Fruit fly (Drosophila melanogaster) whole organism, embryonic: ENCODE results near the gene CG12609.

Experiments
- Aef1 ChIP-seq: fragments of 200-800 bp; sonication (Bioruptor generic); IDR thresholded peaks from 3 replicates; pipeline ENCODE4 v1.3.6; 2022; ENCODE audit warnings: missing biosample characterization, missing genetic modification characterization
- Asciz ChIP-seq: fragments of 200-800 bp; sonication (Bioruptor generic); optimal IDR thresholded peaks from 2 replicates; lab custom pipeline; 2017; ENCODE audit warnings: missing biosample characterization, mild to moderate bottlenecking, missing genetic modification characterization, missing genetic modification reagents
- Blimp-1 ChIP-seq: fragments of 200-800 bp; sonication (Bioruptor generic); optimal IDR thresholded peaks from 3 replicates; lab custom pipeline; 2018; ENCODE audit warnings: missing biosample characterization, missing genetic modification characterization, mild to moderate bottlenecking, moderate library complexity, missing genetic modification reagents
- CG10274 ChIP-seq: fragments of 200-800 bp; sonication (Bioruptor generic); optimal IDR thresholded peaks from 3 replicates; lab custom pipeline; 2017; ENCODE audit warnings: missing biosample characterization, mild to moderate bottlenecking, missing genetic modification characterization
- CG10543 ChIP-seq: fragments of 200-800 bp; sonication (Bioruptor generic); optimal IDR thresholded peaks from 3 replicates; lab custom pipeline; 2017; ENCODE audit warnings: missing biosample characterization, mild to moderate bottlenecking, missing genetic modification characterization, moderate library complexity
- CG11398 ChIP-seq: fragments of 200-800 bp; sonication (Bioruptor generic); optimal IDR thresholded peaks from 2 replicates; lab custom pipeline; 2016; ENCODE audit warnings: missing biosample characterization, missing genetic modification characterization
- CG13287 ChIP-seq: fragments of 200-800 bp; sonication (Bioruptor generic); IDR thresholded peaks from 2 replicates; pipeline ENCODE4 v1.3.6; 2022; ENCODE audit warnings: missing biosample characterization, missing genetic modification characterization; ENCODE audit not compliant: partially characterized antibody
- CG13775 ChIP-seq: fragments of 200-800 bp; sonication (Bioruptor generic); optimal IDR thresholded peaks from 3 replicates; lab custom pipeline; 2017; ENCODE audit warnings: missing biosample characterization, mild to moderate bottlenecking, missing genetic modification characterization
- CG14667 ChIP-seq: fragments of 200-800 bp; sonication (Bioruptor generic); IDR thresholded peaks from 2 replicates; pipeline ENCODE4 v1.3.6; 2022; ENCODE audit warnings: missing biosample characterization, missing genetic modification characterization
- CG1647 ChIP-seq: fragments of 200-800 bp; sonication (Bioruptor generic); optimal IDR thresholded peaks from 3 replicates; lab custom pipeline; 2016; ENCODE audit warnings: missing biosample characterization, missing genetic modification characterization
- CG17802 ChIP-seq: fragments of 200-800 bp; sonication (Bioruptor generic); optimal IDR thresholded peaks from 2 replicates; lab custom pipeline; 2018; ENCODE audit warnings: missing biosample characterization, mild to moderate bottlenecking, missing genetic modification characterization, moderate library complexity
- CG2120 ChIP-seq: fragments of 200-800 bp; sonication (Bioruptor generic); optimal IDR thresholded peaks from 3 replicates; lab custom pipeline; 2016; ENCODE audit warnings: missing biosample characterization, missing genetic modification characterization
- CG2712 ChIP-seq: fragments of 200-800 bp; optimal IDR thresholded peaks from 3 replicates; lab custom pipeline; 2019; ENCODE audit warnings: missing biosample characterization, mild to moderate bottlenecking, missing genetic modification characterization, moderate library complexity
- CG4360 ChIP-seq: fragments of 200-800 bp; sonication (Bioruptor generic); IDR thresholded peaks from 2 replicates; pipeline ENCODE4 v1.3.6; 2022; ENCODE audit warnings: missing biosample characterization, missing genetic modification characterization
- CG4707 ChIP-seq: fragments of 200-800 bp; sonication (Bioruptor generic); optimal IDR thresholded peaks from 2 replicates; lab custom pipeline; 2018; ENCODE audit warnings: missing biosample characterization, mild to moderate bottlenecking, missing genetic modification characterization, moderate library complexity
- CG6813 ChIP-seq: fragments of 200-800 bp; sonication (Bioruptor generic); optimal IDR thresholded peaks from 2 replicates; lab custom pipeline; 2017; ENCODE audit warnings: missing biosample characterization, missing genetic modification characterization, mild to moderate bottlenecking, moderate library complexity, missing genetic modification reagents
- CG7357 ChIP-seq: fragments of 200-800 bp; sonication (Bioruptor generic); IDR thresholded peaks from 3 replicates; pipeline ENCODE4 v1.3.6; 2022; ENCODE audit warnings: missing biosample characterization, missing genetic modification characterization
- CG7963 ChIP-seq: fragments of 200-800 bp; sonication (Bioruptor generic); IDR thresholded peaks from 3 replicates; pipeline ENCODE4 v1.3.6; 2022; ENCODE audit warnings: missing biosample characterization, missing genetic modification characterization; ENCODE audit not compliant: partially characterized antibody
- CG8388 ChIP-seq: fragments of 200-800 bp; sonication (Bioruptor generic); optimal IDR thresholded peaks from 2 replicates; lab custom pipeline; 2019; ENCODE audit warnings: missing biosample characterization, mild to moderate bottlenecking, missing genetic modification characterization, moderate library complexity
- CkIIα-i1 ChIP-seq: fragments of 200-800 bp; sonication (Bioruptor generic); IDR thresholded peaks from 2 replicates; pipeline ENCODE4 v1.3.6; 2022; ENCODE audit warnings: missing biosample characterization, missing genetic modification characterization
- D19A ChIP-seq: fragments of 200-800 bp; optimal IDR thresholded peaks from 3 replicates; lab custom pipeline; 2019; ENCODE audit warnings: missing biosample characterization, mild to moderate bottlenecking, missing genetic modification characterization, moderate library complexity
- Dad ChIP-seq: fragments of 200-800 bp; sonication (Bioruptor generic); optimal IDR thresholded peaks from 3 replicates; lab custom pipeline; 2016; ENCODE audit warnings: missing biosample characterization, missing genetic modification characterization
- Dek ChIP-seq: fragments of 200-800 bp; sonication (Bioruptor generic); optimal IDR thresholded peaks from 3 replicates; lab custom pipeline; 2019; ENCODE audit warnings: missing biosample characterization, mild to moderate bottlenecking, missing genetic modification characterization, moderate library complexity
- Drgx ChIP-seq: fragments of 200-800 bp; sonication (Bioruptor generic); IDR thresholded peaks from 2 replicates; pipeline ENCODE4 v1.3.6; 2022; ENCODE audit warnings: missing biosample characterization, missing genetic modification characterization
- Fer2 ChIP-seq: fragments of 200-800 bp; sonication (Bioruptor generic); optimal IDR thresholded peaks from 2 replicates; lab custom pipeline; 2018; ENCODE audit warnings: missing biosample characterization, mild to moderate bottlenecking, missing genetic modification characterization, moderate library complexity
- Hey ChIP-seq: fragments of 200-800 bp; sonication (Bioruptor generic); optimal IDR thresholded peaks from 3 replicates; lab custom pipeline; 2018; ENCODE audit warnings: missing biosample characterization, mild to moderate bottlenecking, missing genetic modification characterization
- HmgZ ChIP-seq: fragments of 200-800 bp; sonication (Bioruptor generic); optimal IDR thresholded peaks from 2 replicates; lab custom pipeline; 2018; ENCODE audit warnings: missing biosample characterization, mild to moderate bottlenecking, missing genetic modification characterization
- Hr39 ChIP-seq: fragments of >200 bp; optimal IDR thresholded peaks from 2 replicates; lab custom pipeline; 2017
- Pdp1 ChIP-seq, 2 experiments: fragments of 200-800 bp; sonication (Bioruptor generic); optimal IDR thresholded peaks; 3 replicates each; lab custom pipeline; 2016; ENCODE audit warnings: missing biosample characterization in 2 of 2, missing genetic modification characterization in 2 of 2, mild to moderate bottlenecking in 1 of 2, moderate library complexity in 1 of 2
- Rx ChIP-seq: fragments of 200-800 bp; sonication (Bioruptor generic); IDR thresholded peaks from 2 replicates; pipeline ENCODE4 v1.3.6; 2022; ENCODE audit warnings: missing biosample characterization, missing genetic modification characterization
- Stat92E ChIP-seq, 3 experiments: fragments of >200 bp in 2 of 3; fragments of 200-800 bp in 1 of 3; sonication (Bioruptor generic) in 1 of 3; optimal IDR thresholded peaks; 2 replicates each; lab custom pipeline; 2017 to 2019; ENCODE audit warnings: missing biosample characterization in 3 of 3, missing genetic modification characterization in 3 of 3, mild to moderate bottlenecking in 1 of 3, moderate library complexity in 1 of 3
- bbx ChIP-seq: fragments of 200-800 bp; sonication (Bioruptor generic); IDR thresholded peaks from 2 replicates; pipeline ENCODE4 v1.3.6; 2022; ENCODE audit warnings: missing biosample characterization, missing genetic modification characterization; ENCODE audit not compliant: partially characterized antibody
- bcd ChIP-seq: fragments of 200-800 bp; sonication (Bioruptor generic); optimal IDR thresholded peaks from 2 replicates; lab custom pipeline; 2017; ENCODE audit warnings: missing biosample characterization, mild to moderate bottlenecking, missing genetic modification characterization
- chm ChIP-seq: fragments of 200-800 bp; sonication (Bioruptor generic); IDR thresholded peaks from 2 replicates; pipeline ENCODE4 v1.3.6; 2022; ENCODE audit warnings: missing biosample characterization, missing genetic modification characterization
- emc ChIP-seq: fragments of 200-800 bp; sonication (Bioruptor generic); optimal IDR thresholded peaks from 2 replicates; lab custom pipeline; 2016; ENCODE audit warnings: missing biosample characterization, missing genetic modification characterization
- esg ChIP-seq: fragments of 200-800 bp; sonication (Bioruptor generic); conservative IDR thresholded peaks from 2 replicates; pipeline ENCODE4 v1.3.6; 2022; ENCODE audit warnings: missing biosample characterization, missing genetic modification characterization
- eve ChIP-seq, 2 experiments: fragments of >200 bp; optimal IDR thresholded peaks; 2 replicates each; lab custom pipeline; 2017; ENCODE audit warnings: missing biosample characterization in 2 of 2, missing genetic modification characterization in 2 of 2
- gce ChIP-seq: fragments of 200-800 bp; sonication (Bioruptor generic); IDR thresholded peaks from 3 replicates; pipeline ENCODE4 v1.3.6; 2022; ENCODE audit warnings: missing biosample characterization, missing genetic modification characterization
- gem ChIP-seq: fragments of 200-800 bp; sonication (Bioruptor generic); optimal IDR thresholded peaks from 2 replicates; lab custom pipeline; 2019; ENCODE audit warnings: missing biosample characterization, mild to moderate bottlenecking, missing genetic modification characterization, moderate library complexity
- h ChIP-seq: fragments of >200 bp; optimal IDR thresholded peaks from 2 replicates; lab custom pipeline; 2017
- kah ChIP-seq: fragments of 200-800 bp; sonication (Bioruptor generic); optimal IDR thresholded peaks from 2 replicates; lab custom pipeline; 2018; ENCODE audit warnings: missing biosample characterization, mild to moderate bottlenecking, missing genetic modification characterization
- nerfin-1 ChIP-seq: fragments of 200-800 bp; sonication (Bioruptor generic); optimal IDR thresholded peaks from 3 replicates; lab custom pipeline; 2019; ENCODE audit warnings: missing biosample characterization, mild to moderate bottlenecking, missing genetic modification characterization, moderate library complexity
- nerfin-2 ChIP-seq: fragments of 200-800 bp; sonication (Bioruptor generic); IDR thresholded peaks from 2 replicates; pipeline ENCODE4 v1.3.6; 2022; ENCODE audit warnings: missing biosample characterization, missing genetic modification characterization; ENCODE audit not compliant: partially characterized antibody
- nmo ChIP-seq: fragments of 200-800 bp; sonication (Bioruptor generic); optimal IDR thresholded peaks from 2 replicates; lab custom pipeline; 2018; ENCODE audit warnings: missing biosample characterization, mild to moderate bottlenecking, missing genetic modification characterization, moderate library complexity
- org-1 ChIP-seq: fragments of 200-800 bp; sonication (Bioruptor generic); optimal IDR thresholded peaks from 2 replicates; lab custom pipeline; 2017; ENCODE audit warnings: missing biosample characterization, missing genetic modification characterization
- row ChIP-seq: fragments of 200-800 bp; sonication (Bioruptor generic); IDR thresholded peaks from 3 replicates; pipeline ENCODE4 v1.3.6; 2022; ENCODE audit warnings: missing biosample characterization, missing genetic modification characterization
- schlank ChIP-seq: fragments of 200-800 bp; sonication (Bioruptor generic); optimal IDR thresholded peaks from 2 replicates; lab custom pipeline; 2018; ENCODE audit warnings: missing biosample characterization, mild to moderate bottlenecking, missing genetic modification characterization
- scrt ChIP-seq: fragments of 200-800 bp; sonication (Bioruptor generic); optimal IDR thresholded peaks from 2 replicates; lab custom pipeline; 2018; ENCODE audit warnings: missing biosample characterization, mild to moderate bottlenecking, missing genetic modification characterization, moderate library complexity
- sob ChIP-seq: fragments of 200-800 bp; sonication (Bioruptor generic); IDR thresholded peaks from 2 replicates; pipeline ENCODE4 v1.3.6; 2022; ENCODE audit warnings: missing biosample characterization, missing genetic modification characterization
- trem ChIP-seq: fragments of 200-800 bp; optimal IDR thresholded peaks from 3 replicates; lab custom pipeline; 2019; ENCODE audit warnings: missing biosample characterization, mild to moderate bottlenecking, missing genetic modification characterization, moderate library complexity

Gene CG12609

dm6 chrX:18788143-18788745, 40.1 kb upstream of the CG12609 start, which contains the start of the genes CG6961 and S6KL:
Gene CG6961, minus strand, starts transcription at chrX:18788210.
Gene S6KL, plus strand, starts transcription at chrX:18788464.
- TF ChIP-seq Aef1 (GFP tag; lab: Robert Waterston, UW) = peak; percentile 40; the same call in 2 of the 3 replicates
- peak; percentile 31 for TF ChIP-seq nerfin-1
- TF ChIP-seq bbx = peak; percentile 55; the same call in 1 of the 2 replicates
- TF ChIP-seq CG10274 (GFP tag; lab: Kevin White, UChicago) = no peak
- TF ChIP-seq Hey = no peak
- TF ChIP-seq Drgx (GFP tag; lab: Robert Waterston, UW) = no peak
- no peak for TF ChIP-seq CG11398
- peak; percentile 67 for TF ChIP-seq CG17802
- no peak for TF ChIP-seq CG6813 (GFP tag; lab: Kevin White, UChicago)
- no peak for TF ChIP-seq CG8388 (GFP tag; lab: Kevin White, UChicago)
- TF ChIP-seq CkIIα-i1 (GFP tag; lab: Robert Waterston, UW) = no peak
- TF ChIP-seq h (lab: Kevin White, UChicago) = no peak
- no peak for TF ChIP-seq kah
- TF ChIP-seq CG13287 (GFP tag; lab: Robert Waterston, UW) = peak; percentile 79
- peak; percentile 10 for TF ChIP-seq HmgZ (tag; lab: Kevin White, UChicago)
- TF ChIP-seq CG13775 (GFP tag; lab: Kevin White, UChicago) = peak; percentile 19
- no peak for TF ChIP-seq emc
- peak; percentile 22 for TF ChIP-seq CG10543 (GFP tag; lab: Kevin White, UChicago)
- TF ChIP-seq CG4707 (GFP tag; lab: Kevin White, UChicago) = no peak
- TF ChIP-seq schlank (tag; lab: Kevin White, UChicago) = no peak
- TF ChIP-seq gce = no peak
- no peak for TF ChIP-seq D19A
- TF ChIP-seq bcd (GFP tag; lab: Kevin White, UChicago) = no peak
- TF ChIP-seq chm = no peak
- TF ChIP-seq esg = no peak
- peak; percentile 76 for TF ChIP-seq row (GFP tag; lab: Robert Waterston, UW)
- TF ChIP-seq scrt = no peak
- TF ChIP-seq CG4360 (GFP tag; lab: Robert Waterston, UW) = peak; percentile 94
- no peak for TF ChIP-seq Asciz
- peak; percentile 49; the same call in 1 of the 2 replicates for TF ChIP-seq nerfin-2 (GFP tag; lab: Robert Waterston, UW)
- TF ChIP-seq Dad (GFP tag; lab: Kevin White, UChicago) = no peak
- TF ChIP-seq Fer2 (tag; lab: Kevin White, UChicago) = no peak
- TF ChIP-seq org-1 = no peak
- TF ChIP-seq CG2120 = peak; percentile 13
- no peak for TF ChIP-seq Dek (tag; lab: Kevin White, UChicago)
- peak; percentile 22 for TF ChIP-seq CG2712 (tag; lab: Kevin White, UChicago)
- TF ChIP-seq Stat92E (GFP tag; optimal IDR thresholded peaks at IDR 0.05; lab: Kevin White, UChicago) = no peak
- TF ChIP-seq Blimp-1 (GFP tag; lab: Kevin White, UChicago) = no peak
- peak; percentile 96 for TF ChIP-seq CG7357 (GFP tag; lab: Robert Waterston, UW)
- peak; percentile 56 for TF ChIP-seq trem (tag; lab: Kevin White, UChicago)
- no peak for TF ChIP-seq eve (GFP tag; optimal IDR thresholded peaks at IDR 0.05; lab: Kevin White, UChicago)
- TF ChIP-seq CG14667 (GFP tag; lab: Robert Waterston, UW) = no peak
- TF ChIP-seq Pdp1 (GFP tag; optimal IDR thresholded peaks at IDR 0.05; lab: Kevin White, UChicago) = peak in 1 of 2 experiments; percentile 97
- no peak for TF ChIP-seq CG1647 (GFP tag; lab: Kevin White, UChicago)
- TF ChIP-seq Rx (GFP tag; lab: Robert Waterston, UW) = no peak
- TF ChIP-seq Hr39 (lab: Kevin White, UChicago) = no peak
- peak; percentile 59; the same call in 2 of the 3 replicates for TF ChIP-seq CG7963 (GFP tag; lab: Robert Waterston, UW)
- peak; percentile 60 for TF ChIP-seq nmo (GFP tag; lab: Kevin White, UChicago)
- peak; percentile 22 for TF ChIP-seq gem
- no peak for TF ChIP-seq sob (GFP tag; lab: Robert Waterston, UW)
